Fruit fly (Drosophila melanogaster): ENCODE measurements around the gene pzg.

pzg gene

dm6 chr3L:21302493-21302892, 16.6 kb downstream of the pzg start:
- 0 out of 2 replicates have a peak, but pooled peaks have one; percentile 14 for TF ChIP-seq Gsc (GFP tag; IDR thresholded peaks at IDR 0.05)
- no peak for TF ChIP-seq Neu2 (GFP tag; optimal IDR thresholded peaks at IDR 0.05; ENCODE audit: borderline replicate concordance)
- TF ChIP-seq dysf (GFP tag; IDR thresholded peaks at IDR 0.05): 0 out of 3 replicates have a peak, but pooled peaks have one; percentile 7

dm6 chr3L:21303659-21304058, 17.8 kb downstream of the pzg start:
- TF ChIP-seq grn (GFP tag; optimal IDR thresholded peaks at IDR 0.05): peak; percentile 17
- TF ChIP-seq sens (GFP tag): peak; percentile 48
- 0 out of 2 replicates have a peak, but pooled peaks have one; percentile 9 for TF ChIP-seq CG32532 (GFP tag; IDR thresholded peaks at IDR 0.05)
- peak; percentile 21; the same call in 1 of the 2 replicates for TF ChIP-seq CG14014 (GFP tag; IDR thresholded peaks at IDR 0.05)
- TF ChIP-seq sug (tag; optimal IDR thresholded peaks at IDR 0.05): peak; percentile 31
- TF ChIP-seq GATAe (GFP tag; conservative IDR thresholded peaks at IDR 0.05): peak; percentile 75
- no peak for TF ChIP-seq ind (GFP tag; optimal IDR thresholded peaks at IDR 0.05)
- TF ChIP-seq H15 (GFP tag; IDR thresholded peaks at IDR 0.05): no peak

dm6 chr3L:21304400-21304799, 18.5 kb downstream of the pzg start, which contains the start of the genes CG11309 and CG7632:
CG11309 (minus strand) TSS chr3L:21304658.
CG7632 (plus strand) TSS chr3L:21304697.
- TF ChIP-seq mam (GFP tag; optimal IDR thresholded peaks at IDR 0.05): peak; percentile 98
- TF ChIP-seq Aef1 (GFP tag; IDR thresholded peaks at IDR 0.05): peak; percentile 94
- TF ChIP-seq ac (GFP tag; optimal IDR thresholded peaks at IDR 0.05): peak; percentile 98
- peak; percentile 99 for TF ChIP-seq CG1529 (GFP tag; optimal IDR thresholded peaks at IDR 0.05)
- TF ChIP-seq pho (GFP tag; optimal IDR thresholded peaks at IDR 0.05): peak; percentile 98
- TF ChIP-seq Antp (GFP tag; optimal IDR thresholded peaks at IDR 0.05): peak; percentile 97
- peak; percentile 96 for TF ChIP-seq trh (GFP tag; optimal IDR thresholded peaks at IDR 0.05)
- TF ChIP-seq CG8924 (tag; optimal IDR thresholded peaks at IDR 0.05): peak; percentile 100
- TF ChIP-seq CG2199 (GFP tag; IDR thresholded peaks at IDR 0.05): peak; percentile 98
- TF ChIP-seq CG33213 (GFP tag; optimal IDR thresholded peaks at IDR 0.05): peak; percentile 99
- TF ChIP-seq CG12299 (tag; optimal IDR thresholded peaks at IDR 0.05): peak; percentile 100
- peak; percentile 30 for TF ChIP-seq hkb (optimal IDR thresholded peaks at IDR 0.05)
- peak; percentile 100 for TF ChIP-seq hkb (GFP tag; IDR thresholded peaks at IDR 0.05)
- peak; percentile 99 for TF ChIP-seq gro (GFP tag; optimal IDR thresholded peaks at IDR 0.05)
- peak; percentile 99 for TF ChIP-seq fd64A (GFP tag; optimal IDR thresholded peaks at IDR 0.05)
- peak; percentile 83 for TF ChIP-seq CG4404 (GFP tag; IDR thresholded peaks at IDR 0.05)
- peak; percentile 83 for TF ChIP-seq CG4730 (GFP tag; IDR thresholded peaks at IDR 0.05)
- TF ChIP-seq CG6813 (GFP tag; optimal IDR thresholded peaks at IDR 0.05): peak; percentile 99
- TF ChIP-seq ara (GFP tag; IDR thresholded peaks at IDR 0.05): peak; percentile 99
- peak; percentile 98 for TF ChIP-seq CG14050 (GFP tag; IDR thresholded peaks at IDR 0.05)
- TF ChIP-seq Atf-2 (GFP tag; optimal IDR thresholded peaks at IDR 0.05): peak; percentile 97
- peak; percentile 98 for TF ChIP-seq ERR (GFP tag; optimal IDR thresholded peaks at IDR 0.05)
- TF ChIP-seq row (GFP tag; IDR thresholded peaks at IDR 0.05): peak; percentile 99
- no peak for TF ChIP-seq chinmo (GFP tag; IDR thresholded peaks at IDR 0.05; ENCODE audit: partially characterized antibody)
- peak; percentile 96 for TF ChIP-seq CG8944 (GFP tag; optimal IDR thresholded peaks at IDR 0.05)
- peak; percentile 98 for TF ChIP-seq CG18764 (GFP tag; optimal IDR thresholded peaks at IDR 0.05)
- TF ChIP-seq CG17328 (GFP tag; IDR thresholded peaks at IDR 0.05): peak; percentile 99
- TF ChIP-seq PHDP (tag; optimal IDR thresholded peaks at IDR 0.05): peak; percentile 100
- TF ChIP-seq CG42726 (GFP tag; IDR thresholded peaks at IDR 0.05; ENCODE audit: partially characterized antibody): no peak
- peak; percentile 99 for TF ChIP-seq zfh1 (GFP tag; IDR thresholded peaks at IDR 0.05)
- peak; percentile 99 for TF ChIP-seq NfI (GFP tag; optimal IDR thresholded peaks at IDR 0.05)
- TF ChIP-seq CG10267 (tag; optimal IDR thresholded peaks at IDR 0.05): peak; percentile 100
- TF ChIP-seq vnd (GFP tag; IDR thresholded peaks at IDR 0.05; ENCODE audit: partially characterized antibody): no peak
- no peak for TF ChIP-seq Dip2 (GFP tag; IDR thresholded peaks at IDR 0.05)
- peak; percentile 97 for TF ChIP-seq bowl (GFP tag; IDR thresholded peaks at IDR 0.05)
- TF ChIP-seq Jarid2 (GFP tag; optimal IDR thresholded peaks at IDR 0.05): peak; percentile 96
- peak; percentile 99 for TF ChIP-seq Camta (GFP tag; optimal IDR thresholded peaks at IDR 0.05)
- peak; percentile 99 for TF ChIP-seq Hand (GFP tag; optimal IDR thresholded peaks at IDR 0.05)
- peak; percentile 98 for TF ChIP-seq onecut (GFP tag; IDR thresholded peaks at IDR 0.05)

Data from whole organism, embryonic.